Fruit fly (Drosophila melanogaster): ENCODE data around the gene Ctps.
A peak's percentile ranks its signal among the peaks of the same experiment; 100 is the strongest.

Gene Ctps

dm6 chr3L:15105566-15106207 lies 8.0 kb downstream of the Ctps start, which contains the start of gene CG45071:
TSS of gene CG45071 (plus strand) at chr3L:15105882.
- TF ChIP-seq CG10348 (GFP tag; IDR thresholded peaks at IDR 0.05) (no peak), CG13204 (GFP tag; optimal IDR thresholded peaks at IDR 0.05) (peak; percentile 100), EcR (GFP tag; optimal IDR thresholded peaks at IDR 0.05) (peak; percentile 37), D1 (tag; optimal IDR thresholded peaks at IDR 0.05) (no peak), CG4496 (GFP tag; IDR thresholded peaks at IDR 0.05) (no peak), CG14655 (GFP tag; optimal IDR thresholded peaks at IDR 0.05) (no peak), CG17806 (tag; optimal IDR thresholded peaks at IDR 0.05) (no peak), Pif1B (GFP tag; optimal IDR thresholded peaks at IDR 0.05) (no peak), Ets98B (GFP tag; IDR thresholded peaks at IDR 0.05) (peak; percentile 11; the same call in 1 of the 2 replicates), CG12605 (GFP tag; IDR thresholded peaks at IDR 0.05) (peak; percentile 34; the same call in 1 of the 2 replicates), CG34367 (tag; optimal IDR thresholded peaks at IDR 0.05) (no peak), CG8301 (tag; optimal IDR thresholded peaks at IDR 0.05) (no peak)

dm6 chr3L:15107158-15107775 lies 9.6 kb downstream of the Ctps start:
- peak; percentile 4; the same call in 2 of the 3 replicates for TF ChIP-seq CG4496 (GFP tag; IDR thresholded peaks at IDR 0.05)
- TF ChIP-seq CG13204 (GFP tag; optimal IDR thresholded peaks at IDR 0.05): peak; percentile 96
- no peak for TF ChIP-seq Pif1B (GFP tag; optimal IDR thresholded peaks at IDR 0.05)
- TF ChIP-seq CG34367 (tag; optimal IDR thresholded peaks at IDR 0.05): no peak

DNA sequence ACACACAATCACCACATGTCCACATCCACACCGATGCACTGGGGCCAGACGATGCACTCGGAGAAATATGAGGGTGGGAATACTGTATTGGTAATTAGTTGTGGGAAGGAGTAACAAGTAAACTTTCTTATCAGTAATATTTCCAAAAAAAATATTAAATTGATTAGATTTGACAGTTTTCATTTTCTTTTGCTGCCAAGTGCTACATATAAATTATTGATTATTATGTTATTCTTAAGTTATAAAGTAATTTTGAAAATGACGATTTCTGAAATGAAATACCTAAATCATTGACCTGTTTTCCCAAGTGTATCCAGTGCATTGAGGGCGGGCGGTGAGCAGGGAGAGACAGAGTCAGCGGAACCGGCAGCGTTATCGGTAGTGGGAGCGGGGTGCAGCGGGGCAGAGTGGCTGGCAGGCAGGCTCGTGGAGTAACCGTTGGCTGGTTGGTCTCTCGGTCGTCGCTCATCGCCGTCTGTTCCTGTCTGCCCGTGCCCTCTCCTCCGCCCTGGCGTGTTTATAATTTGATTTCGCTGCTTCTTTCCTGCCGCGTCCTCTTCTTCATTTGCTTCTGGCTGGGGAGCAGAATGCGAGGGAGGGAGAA lies 10.2 kb downstream of the Ctps start:
- TF ChIP-seq Pif1B (GFP tag; optimal IDR thresholded peaks at IDR 0.05): peak; percentile 93
- peak; percentile 43 for TF ChIP-seq CG12605 (GFP tag; IDR thresholded peaks at IDR 0.05)
- TF ChIP-seq CG32121 (GFP tag; IDR thresholded peaks at IDR 0.05): peak; percentile 89
- peak; percentile 93 for TF ChIP-seq CG17806 (tag; optimal IDR thresholded peaks at IDR 0.05)
- TF ChIP-seq Ets98B (GFP tag; IDR thresholded peaks at IDR 0.05): peak; percentile 76
- peak; percentile 90 for TF ChIP-seq Pif1A (GFP tag; optimal IDR thresholded peaks at IDR 0.05)
- TF ChIP-seq CG9948 (tag; optimal IDR thresholded peaks at IDR 0.05): peak; percentile 95
- peak; percentile 74 for TF ChIP-seq CG10348 (GFP tag; IDR thresholded peaks at IDR 0.05)
- TF ChIP-seq D1 (tag; optimal IDR thresholded peaks at IDR 0.05): peak; percentile 96
- TF ChIP-seq Snoo (tag; optimal IDR thresholded peaks at IDR 0.05): peak; percentile 94
- TF ChIP-seq EcR (GFP tag; optimal IDR thresholded peaks at IDR 0.05): peak; percentile 62
- peak; percentile 92 for TF ChIP-seq CG34367 (tag; optimal IDR thresholded peaks at IDR 0.05)
- TF ChIP-seq rn (GFP tag; IDR thresholded peaks at IDR 0.05): peak; percentile 73
- TF ChIP-seq CG15710 (tag; optimal IDR thresholded peaks at IDR 0.05): peak; percentile 98
- peak; percentile 97 for TF ChIP-seq CG8159 (tag; optimal IDR thresholded peaks at IDR 0.05)
- peak; percentile 99 for TF ChIP-seq CG13204 (GFP tag; optimal IDR thresholded peaks at IDR 0.05)
- peak; percentile 97 for TF ChIP-seq CG14655 (GFP tag; optimal IDR thresholded peaks at IDR 0.05)
- peak; percentile 68 for TF ChIP-seq gl (tag; optimal IDR thresholded peaks at IDR 0.05)
- peak; percentile 84 for TF ChIP-seq CG4496 (GFP tag; IDR thresholded peaks at IDR 0.05)
- peak; percentile 74; the same call in 2 of the 3 replicates for TF ChIP-seq fd96Ca (GFP tag; IDR thresholded peaks at IDR 0.05)
- peak; percentile 95 for TF ChIP-seq CG8301 (tag; optimal IDR thresholded peaks at IDR 0.05)

DNA sequence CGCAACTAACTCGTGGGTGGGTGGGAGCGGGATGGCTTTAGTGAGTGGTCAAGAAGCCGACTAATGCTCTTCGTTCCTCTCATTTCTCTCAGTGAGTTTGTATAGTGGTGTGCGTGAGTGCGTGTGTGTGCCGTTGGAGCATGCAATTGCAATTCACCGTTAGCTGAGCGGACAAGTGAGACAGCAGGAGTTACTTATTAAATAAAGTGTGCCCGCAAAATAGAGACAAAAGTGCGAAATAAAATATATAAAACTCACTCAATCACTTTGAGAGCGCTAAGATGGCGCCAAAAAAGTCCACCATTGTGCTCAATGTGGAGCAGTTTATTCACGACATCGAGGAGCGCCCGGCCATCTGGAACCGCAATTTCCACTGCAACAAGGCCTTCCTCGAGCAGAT lies 10.8 kb downstream of the Ctps start:
- TF ChIP-seq Snoo (tag; optimal IDR thresholded peaks at IDR 0.05) (no peak), fd96Ca (GFP tag; IDR thresholded peaks at IDR 0.05) (peak; percentile 34; the same call in 1 of the 3 replicates), CG4496 (GFP tag; IDR thresholded peaks at IDR 0.05) (peak; percentile 67), Ets98B (GFP tag; IDR thresholded peaks at IDR 0.05) (0 out of 2 replicates have a peak, but pooled peaks have one; percentile 4)

dm6 chr3L:15108948-15109347 lies 11.2 kb downstream of the Ctps start:
- TF ChIP-seq CG8159 (tag; optimal IDR thresholded peaks at IDR 0.05) (peak; percentile 50), CG12605 (GFP tag; IDR thresholded peaks at IDR 0.05) (peak; percentile 43), fd96Ca (GFP tag; IDR thresholded peaks at IDR 0.05) (no peak), CG15710 (tag; optimal IDR thresholded peaks at IDR 0.05) (peak; percentile 34), Pif1B (GFP tag; optimal IDR thresholded peaks at IDR 0.05) (no peak), CG32121 (GFP tag; IDR thresholded peaks at IDR 0.05) (no peak), EcR (GFP tag; optimal IDR thresholded peaks at IDR 0.05) (no peak), Pif1A (GFP tag; optimal IDR thresholded peaks at IDR 0.05) (no peak), CG17806 (tag; optimal IDR thresholded peaks at IDR 0.05) (peak; percentile 28), CG9948 (tag; optimal IDR thresholded peaks at IDR 0.05) (peak; percentile 50), CG14655 (GFP tag; optimal IDR thresholded peaks at IDR 0.05) (no peak), Ets98B (GFP tag; IDR thresholded peaks at IDR 0.05) (no peak), CG4496 (GFP tag; IDR thresholded peaks at IDR 0.05) (no peak; the same call in 2 of the 3 replicates), CG34367 (tag; optimal IDR thresholded peaks at IDR 0.05) (peak; percentile 5), CG13204 (GFP tag; optimal IDR thresholded peaks at IDR 0.05) (no peak), gl (tag; optimal IDR thresholded peaks at IDR 0.05) (no peak), CG8301 (tag; optimal IDR thresholded peaks at IDR 0.05) (peak; percentile 35), rn (GFP tag; IDR thresholded peaks at IDR 0.05) (no peak), Snoo (tag; optimal IDR thresholded peaks at IDR 0.05) (peak; percentile 24), CG10348 (GFP tag; IDR thresholded peaks at IDR 0.05) (no peak), D1 (tag; optimal IDR thresholded peaks at IDR 0.05) (no peak)

Measured in whole organism, pupa.